Worm (Caenorhabditis elegans) whole organism, L2 larva: ENCODE measurements around the gene ent-7.

ENCODE experiments used
- aly-2 ChIP-seq: fragments of 150-350 bp; optimal IDR thresholded peaks from 2 replicates; lab custom pipeline; 2014; ENCODE audit warnings: missing biosample characterization, missing genetic modification characterization
- ama-1 ChIP-seq: fragments of 150-350 bp; optimal IDR thresholded peaks from 2 replicates; lab custom pipeline; 2018; ENCODE audit warnings: inconsistent platforms
- blmp-1 ChIP-seq: sonication (generic microtip); optimal IDR thresholded peaks from 2 replicates; lab custom pipeline; 2017; ENCODE audit warnings: missing genetic modification characterization, mild to moderate bottlenecking, missing compliant biosample characterization, antibody characterized with exemption, moderate library complexity; ENCODE audit not compliant: insufficient read depth
- egl-27 ChIP-seq: sonication (generic microtip); optimal IDR thresholded peaks from 3 replicates; lab custom pipeline; 2017; ENCODE audit warnings: missing biosample characterization, missing genetic modification reagents, missing genetic modification characterization
- fos-1 ChIP-seq: fragments of 150-350 bp; optimal IDR thresholded peaks from 2 replicates; lab custom pipeline; 2014; ENCODE audit warnings: missing biosample characterization, missing genetic modification characterization
- nhr-21 ChIP-seq: fragments of 150-350 bp; optimal IDR thresholded peaks from 2 replicates; lab custom pipeline; 2014; ENCODE audit warnings: missing biosample characterization, missing genetic modification characterization
- nhr-237 ChIP-seq: fragments of 150-350 bp; optimal IDR thresholded peaks from 2 replicates; lab custom pipeline; 2014; ENCODE audit warnings: missing biosample characterization, missing genetic modification characterization
- nhr-25 ChIP-seq: fragments of 150-350 bp; sonication (generic microtip); optimal IDR thresholded peaks from 3 replicates; lab custom pipeline; 2014; ENCODE audit warnings: missing biosample characterization, missing genetic modification characterization
- sma-3 ChIP-seq: sonication (generic microtip); optimal IDR thresholded peaks from 2 replicates; lab custom pipeline; 2016; ENCODE audit warnings: missing genetic modification reagents, missing genetic modification characterization, missing compliant biosample characterization
- sma-9 ChIP-seq, 2 experiments: fragments of 150-350 bp in 1 of 2; sonication (generic microtip) in 1 of 2; optimal IDR thresholded peaks; 2 replicates each; lab custom pipeline; 2014 to 2016; ENCODE audit warnings: missing genetic modification characterization in 2 of 2, mild to moderate bottlenecking in 1 of 2, missing biosample characterization in 1 of 2, missing compliant biosample characterization in 1 of 2, missing genetic modification reagents in 1 of 2, moderate library complexity in 1 of 2
- snpc-4 ChIP-seq: fragments of 150-350 bp; optimal IDR thresholded peaks from 2 replicates; lab custom pipeline; 2014; ENCODE audit warnings: missing biosample characterization, missing genetic modification characterization
- unc-39 ChIP-seq: fragments of 150-350 bp; optimal IDR thresholded peaks from 2 replicates; lab custom pipeline; 2014; ENCODE audit warnings: missing biosample characterization, missing genetic modification characterization
- unc-62 ChIP-seq: fragments of 150-350 bp; optimal IDR thresholded peaks from 2 replicates; lab custom pipeline; 2014; ENCODE audit warnings: missing biosample characterization, missing genetic modification reagents, missing genetic modification characterization

ce11 chrIV:10021283-10021682 lies 4.2 kb downstream of the ent-7 start, which contains the start of gene F44D12.19:
- TF ChIP-seq nhr-237 (tag; lab: Kevin White, UChicago) (no peak), nhr-25 (tag; lab: Kevin White, UChicago) (no peak), unc-62 (GFP tag; lab: Kevin White, UChicago) (no peak), egl-27 (no peak), sma-9 (GFP tag; optimal IDR thresholded peaks at IDR 0.05; lab: Kevin White, UChicago) (no peak), sma-9 (tag; optimal IDR thresholded peaks at IDR 0.05; lab: Kevin White, UChicago) (no peak), nhr-21 (tag; lab: Kevin White, UChicago) (no peak), aly-2 (tag; lab: Kevin White, UChicago) (no peak), blmp-1 (tag; lab: Kevin White, UChicago) (no peak), fos-1 (tag; lab: Kevin White, UChicago) (no peak), snpc-4 (tag; lab: Kevin White, UChicago) (no peak), sma-3 (GFP tag; lab: Kevin White, UChicago) (no peak), ama-1 (lab: Kevin White, UChicago) (no peak), unc-39 (tag; lab: Kevin White, UChicago) (no peak)
